Worm (Caenorhabditis elegans) whole organism, L1 larva: Measurements from ENCODE around the gene R13D7.2.

Experiments
- C34B4.2 ChIP-seq: sonication (generic microtip); optimal IDR thresholded peaks from 2 replicates; lab custom pipeline; 2017; ENCODE audit warnings: mild to moderate bottlenecking, missing genetic modification characterization, missing compliant biosample characterization
- aha-1 ChIP-seq: fragments of 150-350 bp; optimal IDR thresholded peaks from 2 replicates; lab custom pipeline; 2014; ENCODE audit warnings: missing biosample characterization, missing genetic modification characterization
- aly-2 ChIP-seq: fragments of 150-350 bp; optimal IDR thresholded peaks from 2 replicates; lab custom pipeline; 2014; ENCODE audit warnings: missing biosample characterization, missing genetic modification characterization
- ceh-90 ChIP-seq: sonication (generic microtip); optimal IDR thresholded peaks from 2 replicates; lab custom pipeline; 2016; ENCODE audit warnings: missing genetic modification characterization, missing compliant biosample characterization
- dsc-1 ChIP-seq: sonication (generic microtip); optimal IDR thresholded peaks from 2 replicates; lab custom pipeline; 2016; ENCODE audit warnings: mild to moderate bottlenecking, missing genetic modification characterization, missing compliant biosample characterization
- efl-1 ChIP-seq, 4 experiments: fragments of 150-350 bp; optimal IDR thresholded peaks in 3 of 4; peaks in 1 of 4; 1 replicate in 1 of 4; 2 replicates in 3 of 4; lab custom pipeline; 2014; ENCODE audit warnings: missing biosample characterization in 2 of 4, missing genetic modification characterization in 2 of 4, missing genetic modification reagents in 2 of 4
- efl-3 ChIP-seq: fragments of 200-800 bp; sonication (Bioruptor generic); optimal IDR thresholded peaks from 2 replicates; lab custom pipeline; 2018; ENCODE audit warnings: mild to moderate bottlenecking, missing genetic modification characterization, missing compliant biosample characterization
- elt-2 ChIP-seq: sonication (generic microtip); optimal IDR thresholded peaks from 2 replicates; lab custom pipeline; 2016; ENCODE audit warnings: missing genetic modification characterization, mild to moderate bottlenecking, inconsistent platforms, missing compliant biosample characterization, missing genetic modification reagents
- fkh-8 ChIP-seq: sonication (generic microtip); optimal IDR thresholded peaks from 2 replicates; lab custom pipeline; 2016; ENCODE audit warnings: mild to moderate bottlenecking, missing genetic modification characterization, missing compliant biosample characterization
- fos-1 ChIP-seq: fragments of 150-350 bp; optimal IDR thresholded peaks from 2 replicates; lab custom pipeline; 2014; ENCODE audit warnings: missing biosample characterization, missing genetic modification characterization
- hlh-17 ChIP-seq: fragments of 200-800 bp; sonication (Bioruptor generic); optimal IDR thresholded peaks from 2 replicates; lab custom pipeline; 2018; ENCODE audit warnings: missing genetic modification characterization, mild to moderate bottlenecking, missing compliant biosample characterization, moderate library complexity, borderline replicate concordance
- hlh-4 ChIP-seq: sonication (generic microtip); optimal IDR thresholded peaks from 2 replicates; lab custom pipeline; 2016; ENCODE audit warnings: mild to moderate bottlenecking, missing genetic modification characterization, missing compliant biosample characterization
- isw-1 ChIP-seq: fragments of 200-800 bp; sonication (Bioruptor generic); IDR thresholded peaks from 2 replicates; pipeline ENCODE4 v1.3.6; 2022; ENCODE audit warnings: missing genetic modification characterization, missing compliant biosample characterization
- lin-14 ChIP-seq: fragments of 200-800 bp; sonication (Bioruptor generic); optimal IDR thresholded peaks from 2 replicates; lab custom pipeline; 2018; ENCODE audit warnings: mild to moderate bottlenecking, missing genetic modification characterization, moderate library complexity, missing compliant biosample characterization
- lir-3 ChIP-seq: sonication (generic microtip); optimal IDR thresholded peaks from 2 replicates; lab custom pipeline; 2016; ENCODE audit warnings: mild to moderate bottlenecking, missing genetic modification characterization, moderate library complexity, missing compliant biosample characterization; ENCODE audit not compliant: poor library complexity
- mdl-1 ChIP-seq, 2 experiments: fragments of 150-350 bp; optimal IDR thresholded peaks; 2 replicates each; lab custom pipeline; 2014 to 2017; ENCODE audit warnings: missing biosample characterization in 2 of 2, missing genetic modification characterization in 2 of 2, inconsistent platforms in 1 of 2
- mef-2 ChIP-seq: fragments of 150-350 bp; optimal IDR thresholded peaks from 2 replicates; lab custom pipeline; 2014; ENCODE audit warnings: missing biosample characterization, missing genetic modification characterization
- mep-1 ChIP-seq: fragments of 150-350 bp; optimal IDR thresholded peaks from 2 replicates; lab custom pipeline; 2014; ENCODE audit warnings: missing biosample characterization, missing genetic modification characterization
- nhr-11 ChIP-seq: fragments of 150-350 bp; optimal IDR thresholded peaks from 2 replicates; lab custom pipeline; 2014; ENCODE audit warnings: missing biosample characterization, missing genetic modification characterization
- nhr-12 ChIP-seq: sonication (generic microtip); optimal IDR thresholded peaks from 2 replicates; lab custom pipeline; 2017; ENCODE audit warnings: missing biosample characterization, missing genetic modification characterization
- nhr-20 ChIP-seq: sonication (generic microtip); optimal IDR thresholded peaks from 2 replicates; lab custom pipeline; 2016; ENCODE audit warnings: mild to moderate bottlenecking, missing genetic modification characterization, missing compliant biosample characterization
- nhr-28 ChIP-seq: fragments of 150-350 bp; optimal IDR thresholded peaks from 2 replicates; lab custom pipeline; 2014; ENCODE audit warnings: missing biosample characterization, missing genetic modification characterization
- nhr-71 ChIP-seq: sonication (generic microtip); optimal IDR thresholded peaks from 2 replicates; lab custom pipeline; 2016; ENCODE audit warnings: mild to moderate bottlenecking, missing genetic modification characterization, moderate library complexity, missing compliant biosample characterization
- nhr-85 ChIP-seq: sonication (generic microtip); peaks from one replicate; lab custom pipeline; 2016; ENCODE audit warnings: missing genetic modification characterization, inconsistent platforms, missing compliant biosample characterization
- pqm-1 ChIP-seq: sonication (generic microtip); optimal IDR thresholded peaks from 3 replicates; lab custom pipeline; 2017; ENCODE audit warnings: missing biosample characterization, missing genetic modification characterization
- sptf-1 ChIP-seq: fragments of 150-350 bp; optimal IDR thresholded peaks from 2 replicates; lab custom pipeline; 2014; ENCODE audit warnings: missing biosample characterization, missing genetic modification characterization
- sup-37 ChIP-seq: fragments of 200-800 bp; sonication (Bioruptor generic); optimal IDR thresholded peaks from 2 replicates; lab custom pipeline; 2018; ENCODE audit warnings: mild to moderate bottlenecking, missing genetic modification characterization, missing compliant biosample characterization
- tbx-2 ChIP-seq: sonication (generic microtip); optimal IDR thresholded peaks from 2 replicates; lab custom pipeline; 2016; ENCODE audit warnings: missing genetic modification characterization, missing compliant biosample characterization
- unc-30 ChIP-seq: sonication (generic microtip); optimal IDR thresholded peaks from 2 replicates; lab custom pipeline; 2017; ENCODE audit warnings: missing biosample characterization, missing genetic modification characterization
- vab-15 ChIP-seq: sonication (generic microtip); optimal IDR thresholded peaks from 2 replicates; lab custom pipeline; 2017; ENCODE audit warnings: missing genotype, mild to moderate bottlenecking, missing genetic modification characterization, missing compliant biosample characterization
- ztf-11 ChIP-seq, 2 experiments: sonication (generic microtip); optimal IDR thresholded peaks; 2 replicates each; lab custom pipeline; 2016 to 2017; ENCODE audit warnings: missing genetic modification characterization in 2 of 2, missing biosample characterization in 1 of 2, missing compliant biosample characterization in 1 of 2
- ztf-4 ChIP-seq: fragments of 150-350 bp; optimal IDR thresholded peaks from 2 replicates; lab custom pipeline; 2014; ENCODE audit warnings: missing biosample characterization, missing genetic modification characterization

Gene R13D7.2

DNA sequence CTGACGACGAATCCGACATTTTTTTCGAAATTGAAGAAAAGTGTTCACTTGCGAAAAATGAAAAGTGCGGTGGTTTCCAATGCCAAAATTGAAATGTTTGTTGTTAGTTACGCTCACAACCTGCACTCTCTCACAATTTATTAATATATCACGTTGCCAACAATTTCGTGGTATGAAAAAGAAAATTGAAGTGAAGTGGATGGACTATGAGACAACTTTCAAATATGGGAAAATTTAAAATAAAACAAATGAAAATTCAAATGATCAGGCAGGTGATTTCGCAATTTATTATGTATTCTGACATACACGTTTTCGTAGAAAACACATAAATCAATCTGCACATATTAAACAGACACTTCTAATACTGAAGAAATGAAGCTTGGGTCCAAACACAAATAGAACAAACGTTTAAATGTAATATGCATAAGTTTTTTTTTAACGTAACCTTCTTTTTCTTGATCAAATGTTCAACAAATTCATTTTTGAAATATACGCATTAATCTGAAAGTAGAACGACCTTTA is 23.6 kb upstream of the R13D7.2 start, which contains the start of gene srp-6 (continued):
- TF ChIP-seq efl-3 (GFP tag; lab: Kevin White, UChicago) (no peak), lir-3 (tag; lab: Kevin White, UChicago) (no peak), nhr-71 (tag; lab: Kevin White, UChicago) (peak; percentile 47), nhr-85 (tag; lab: Kevin White, UChicago) (no peak), fkh-8 (tag; lab: Kevin White, UChicago) (peak; percentile 42), lin-14 (GFP tag; lab: Kevin White, UChicago) (peak; percentile 37), hlh-4 (tag; lab: Kevin White, UChicago) (peak; percentile 57), dsc-1 (no peak), mdl-1 (tag; optimal IDR thresholded peaks at IDR 0.05; lab: Kevin White, UChicago) (no peak), elt-2 (tag; lab: Kevin White, UChicago) (no peak)

DNA sequence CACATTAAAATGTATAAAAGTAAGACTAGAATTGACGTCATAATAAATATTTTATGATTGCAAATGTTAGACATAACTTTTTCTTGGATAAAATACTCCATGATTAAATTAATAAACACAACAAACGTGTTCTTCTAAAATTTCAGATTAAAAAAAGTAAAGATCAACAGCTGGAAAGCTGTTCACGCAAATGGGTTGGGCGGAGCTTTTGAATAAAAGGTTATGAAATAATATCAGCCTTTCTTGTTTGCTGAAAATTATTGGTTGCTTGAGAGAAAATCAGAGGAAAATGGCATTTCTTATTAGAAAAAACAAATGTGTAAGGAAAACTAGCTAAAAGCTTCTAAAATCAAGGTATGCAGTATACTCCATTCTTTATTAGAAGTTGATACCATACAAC is 21.9 kb upstream of the R13D7.2 start, which contains the start of gene C02H6.3:
TSS of gene C02H6.3 (minus strand) at position 101 of the 400 bp plus-strand sequence.
- TF ChIP-seq tbx-2 (tag; lab: Kevin White, UChicago) = no peak
- TF ChIP-seq nhr-12 (tag; lab: Kevin White, UChicago) = no peak
- no peak for TF ChIP-seq nhr-85 (tag; lab: Kevin White, UChicago)
- no peak for TF ChIP-seq fos-1 (tag; lab: Kevin White, UChicago)
- no peak for TF ChIP-seq ceh-90 (tag; lab: Kevin White, UChicago)
- TF ChIP-seq mef-2 (tag; lab: Kevin White, UChicago) = no peak
- TF ChIP-seq vab-15 = no peak
- TF ChIP-seq hlh-17 (GFP tag; lab: Kevin White, UChicago) = no peak
- TF ChIP-seq ztf-4 (tag; lab: Kevin White, UChicago) = no peak
- no peak for TF ChIP-seq lin-14 (GFP tag; lab: Kevin White, UChicago)
- no peak for TF ChIP-seq unc-30 (tag; lab: Kevin White, UChicago)
- no peak for TF ChIP-seq isw-1 (GFP tag; lab: Robert Waterston, UW)

DNA sequence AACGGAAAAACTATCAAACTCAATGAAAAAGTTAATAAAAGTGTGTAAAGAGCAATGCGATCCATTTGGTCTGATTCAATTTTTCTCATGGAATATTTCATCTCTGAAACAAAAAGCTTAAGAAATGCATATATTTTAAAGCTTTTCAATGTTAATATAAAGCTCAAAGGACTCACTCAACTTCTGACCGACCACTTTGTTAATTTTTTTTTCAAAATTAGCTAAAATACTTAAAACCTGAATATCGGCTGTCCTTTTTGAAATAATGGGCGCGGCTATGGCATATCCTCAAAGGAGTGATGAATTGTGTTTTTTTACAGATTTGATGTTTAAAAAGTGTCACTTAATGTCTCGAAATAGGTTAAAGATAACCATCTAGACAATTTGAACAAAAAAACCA is 19.9 kb upstream of the R13D7.2 start, which contains the start of gene C02H6.1:
TSS of gene C02H6.1 (minus strand) at position 101 of the 400 bp plus-strand sequence.
- TF ChIP-seq sptf-1 (tag; lab: Kevin White, UChicago) (no peak), nhr-20 (tag; lab: Kevin White, UChicago) (no peak), nhr-28 (tag; lab: Kevin White, UChicago) (no peak)
- TF ChIP-seq, all 84 proteins: peak for 0

DNA sequence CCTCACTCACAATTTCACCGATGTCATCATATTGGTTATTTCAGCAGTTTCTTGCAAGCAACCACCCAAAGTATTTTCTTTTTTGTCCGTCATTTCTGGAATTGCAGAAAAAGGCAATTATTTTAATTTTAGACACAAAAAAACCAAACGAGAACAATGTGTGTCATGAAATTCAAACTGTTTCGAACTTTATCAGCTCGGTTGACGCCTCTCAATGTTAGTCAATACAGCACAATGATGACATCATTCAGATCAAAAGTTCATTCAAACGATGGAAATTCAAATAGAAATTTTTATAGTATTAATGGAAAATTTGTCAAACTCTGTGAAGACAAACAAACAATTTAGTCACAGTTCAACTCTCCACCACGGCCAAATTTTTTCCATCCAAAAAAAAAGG is 17.8 kb upstream of the R13D7.2 start, which contains the start of gene fbxa-105:
TSS of gene fbxa-105 (minus strand) at position 97 of the 400 bp plus-strand sequence.
- TF ChIP-seq elt-2 (tag; lab: Kevin White, UChicago) = peak; percentile 3
- TF ChIP-seq lir-3 (tag; lab: Kevin White, UChicago) = no peak
- TF ChIP-seq sup-37 (GFP tag; lab: Kevin White, UChicago) = no peak
- TF ChIP-seq pqm-1 (tag; lab: Kevin White, UChicago) = no peak
- no peak for TF ChIP-seq efl-1 (optimal IDR thresholded peaks at IDR 0.05; lab: Kevin White, UChicago)
- peak in 1 of 2 experiments; percentile 19 for TF ChIP-seq efl-1 (GFP tag; optimal IDR thresholded peaks at IDR 0.05 in 1 of 2; lab: Kevin White, UChicago)

DNA sequence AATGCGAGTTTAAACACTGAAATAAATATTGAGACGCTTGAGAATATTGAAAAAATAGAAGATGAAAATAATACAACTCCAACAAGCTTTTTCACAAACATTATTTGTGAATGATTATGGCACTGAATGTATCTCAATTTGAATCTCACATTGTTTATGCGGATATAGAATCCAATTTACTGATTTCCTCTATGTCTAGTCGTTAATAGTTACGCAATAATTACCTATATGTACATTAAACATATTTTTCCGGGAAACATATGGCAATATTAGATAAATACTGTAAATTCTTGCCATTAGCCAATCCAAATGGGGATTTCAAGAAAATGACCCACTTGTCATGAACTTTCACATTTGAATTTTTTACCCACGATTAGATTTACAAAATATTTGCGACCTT is 14.3 kb upstream of the R13D7.2 start, which contains the start of gene srx-9:
TSS of gene srx-9 (minus strand) at position 101 of the 400 bp plus-strand sequence.
- TF ChIP-seq fkh-8 (tag; lab: Kevin White, UChicago) (no peak), C34B4.2 (tag; lab: Kevin White, UChicago) (no peak), unc-30 (tag; lab: Kevin White, UChicago) (no peak), aly-2 (tag; lab: Kevin White, UChicago) (no peak), nhr-11 (tag; lab: Kevin White, UChicago) (no peak), aha-1 (no peak), mep-1 (tag; lab: Kevin White, UChicago) (no peak), ztf-11 (tag; optimal IDR thresholded peaks at IDR 0.05; lab: Kevin White, UChicago) (no peak)
